Worm (Caenorhabditis elegans) whole organism, L4/young adult: ENCODE results near the gene dnbp-1.

Experiments
- W03F9.2 ChIP-seq: fragments of 150-350 bp; optimal IDR thresholded peaks from 2 replicates; lab custom pipeline; 2014; ENCODE audit warnings: missing biosample characterization, missing genetic modification characterization
- dao-5 ChIP-seq: sonication (generic microtip); optimal IDR thresholded peaks from 2 replicates; lab custom pipeline; 2016; ENCODE audit warnings: missing genotype, missing genetic modification characterization, moderate library complexity, missing compliant biosample characterization
- him-1 ChIP-seq: sonication (generic microtip); optimal IDR thresholded peaks from 2 replicates; lab custom pipeline; 2016; ENCODE audit warnings: missing genotype, missing genetic modification reagents, missing genetic modification characterization, missing compliant biosample characterization

ce11 chrIV:13988781-13989180 lies 9.1 kb upstream of the dnbp-1 start, which contains the start of gene egl-23:
- TF ChIP-seq him-1 (no peak), W03F9.2 (tag; lab: Kevin White, UChicago) (no peak), dao-5 (tag; lab: Kevin White, UChicago) (no peak)
